Fruit fly (Drosophila melanogaster): Measurements from ENCODE around the gene Ace.

- TF ChIP-seq Dip3 (GFP tag; optimal IDR thresholded peaks at IDR 0.05) (no peak), sob (GFP tag; IDR thresholded peaks at IDR 0.05) (no peak)
Observed at dm6 chr3R:13241726-13242125, 17.6 kb downstream of the Ace start.
